Worm (Caenorhabditis elegans): ENCODE measurements around the gene srh-69.

- TF ChIP-seq W03F9.2 (tag; optimal IDR thresholded peaks at IDR 0.05), result no peak
- TF ChIP-seq him-1 (tag; optimal IDR thresholded peaks at IDR 0.05), result no peak
Observed at ce11 chrII:12542594-12542997, 28.1 kb upstream of the srh-69 start.

All from whole organism, L4/young adult.